Fruit fly (Drosophila melanogaster): ENCODE data around the gene CG10877.
A peak's percentile ranks its signal among the peaks of the same experiment; 100 is the strongest.

CG10877 gene

DNA sequence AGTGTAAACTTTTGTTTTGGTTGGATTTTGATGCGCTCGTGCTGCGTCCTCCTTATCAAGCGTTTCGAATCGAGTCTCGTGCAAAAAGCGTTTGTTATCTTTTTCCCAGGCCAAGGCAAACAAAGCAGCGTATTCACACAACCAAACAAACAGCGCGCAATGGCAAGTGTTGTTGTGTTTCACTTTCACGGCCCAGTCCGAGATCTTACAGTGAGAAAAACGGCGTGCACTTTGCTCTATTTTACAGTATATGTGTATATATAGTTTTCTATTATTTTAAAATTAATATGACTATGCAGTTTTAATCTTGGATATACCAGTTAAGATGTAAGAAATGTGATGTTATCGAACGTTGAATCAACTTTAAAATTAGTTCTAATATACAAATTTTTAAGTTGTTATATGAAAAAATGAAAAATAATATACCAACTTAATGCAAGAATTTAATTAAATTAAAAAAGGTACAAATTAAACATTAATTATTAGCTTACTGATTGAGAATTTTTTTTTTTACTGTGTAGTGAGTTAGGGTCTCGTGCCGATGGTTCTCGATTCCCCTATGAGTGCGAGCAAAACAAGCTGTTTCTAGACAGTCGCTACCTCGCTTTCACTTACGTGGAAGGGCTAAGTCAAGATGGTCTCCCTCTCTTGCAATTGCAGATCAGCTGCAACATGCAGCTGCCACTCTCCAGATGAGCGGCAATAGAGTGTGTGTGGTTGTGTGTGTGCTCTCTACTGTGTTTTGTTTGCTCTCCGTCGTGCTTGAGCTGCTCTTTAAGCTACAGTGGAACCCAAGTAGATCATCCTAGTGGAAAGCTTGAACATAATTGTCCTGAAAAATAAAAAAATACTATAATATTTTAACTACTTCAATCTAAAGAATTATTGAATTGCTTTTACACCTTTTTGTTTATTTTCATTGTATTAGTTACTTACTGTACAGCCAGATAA is 30.6 kb upstream of the CG10877 start (continued):
- TF ChIP-seq Trl (optimal IDR thresholded peaks at IDR 0.05): peak in 1 of 2 experiments; percentile 74
- TF ChIP-seq Trl (GFP tag; optimal IDR thresholded peaks at IDR 0.05): no peak
- peak; percentile 55 for TF ChIP-seq CG2120 (GFP tag; optimal IDR thresholded peaks at IDR 0.05)
- TF ChIP-seq eve (GFP tag; optimal IDR thresholded peaks at IDR 0.05): no peak
- TF ChIP-seq C15 (GFP tag; IDR thresholded peaks at IDR 0.05): no peak
- peak; percentile 86 for TF ChIP-seq CG1602 (GFP tag; optimal IDR thresholded peaks at IDR 0.05)
- TF ChIP-seq bsh (GFP tag; optimal IDR thresholded peaks at IDR 0.05): peak; percentile 79 to 95
- TF ChIP-seq ranshi (GFP tag; IDR thresholded peaks at IDR 0.05): peak; percentile 73
- peak; percentile 82 for TF ChIP-seq CG12104 (GFP tag; optimal IDR thresholded peaks at IDR 0.05)
- TF ChIP-seq D (optimal IDR thresholded peaks at IDR 0.05): no peak
- TF ChIP-seq D (GFP tag; optimal IDR thresholded peaks at IDR 0.05): peak; percentile 95
- TF ChIP-seq Jarid2 (GFP tag; optimal IDR thresholded peaks at IDR 0.05): peak; percentile 67
- TF ChIP-seq CG5953 (GFP tag; IDR thresholded peaks at IDR 0.05): 0 out of 2 replicates have a peak, but pooled peaks have one; percentile 16
- TF ChIP-seq CG10431 (GFP tag; optimal IDR thresholded peaks at IDR 0.05): peak; percentile 74
- TF ChIP-seq tll (GFP tag; optimal IDR thresholded peaks at IDR 0.05): peak in 1 of 2 experiments; percentile 81
- TF ChIP-seq CG1792 (GFP tag; optimal IDR thresholded peaks at IDR 0.05): peak; percentile 6
- no peak for TF ChIP-seq CG17912 (GFP tag; optimal IDR thresholded peaks at IDR 0.05)
- peak; percentile 29 for TF ChIP-seq Sry-β (GFP tag; optimal IDR thresholded peaks at IDR 0.05)
- peak; percentile 81 for TF ChIP-seq CG18476 (GFP tag; optimal IDR thresholded peaks at IDR 0.05)
- TF ChIP-seq mam (GFP tag; optimal IDR thresholded peaks at IDR 0.05): no peak
- peak; percentile 3 for TF ChIP-seq pnt (GFP tag; optimal IDR thresholded peaks at IDR 0.05)
- no peak for TF ChIP-seq Bdp1 (GFP tag; optimal IDR thresholded peaks at IDR 0.05)
- TF ChIP-seq ATbp (GFP tag; optimal IDR thresholded peaks at IDR 0.05): peak; percentile 91
- no peak; the same call in 1 of the 2 replicates for TF ChIP-seq Gsc (GFP tag; IDR thresholded peaks at IDR 0.05)
- peak; percentile 68 for TF ChIP-seq CG4360 (GFP tag; IDR thresholded peaks at IDR 0.05)
- TF ChIP-seq kah (GFP tag; optimal IDR thresholded peaks at IDR 0.05): peak; percentile 80
- no peak for TF ChIP-seq Myb (GFP tag; optimal IDR thresholded peaks at IDR 0.05)
- TF ChIP-seq so (GFP tag; IDR thresholded peaks at IDR 0.05): peak; percentile 52; the same call in 1 of the 3 replicates
- TF ChIP-seq Oaz (GFP tag; IDR thresholded peaks at IDR 0.05): peak; percentile 42; the same call in 1 of the 2 replicates
- no peak for TF ChIP-seq CG31365 (tag; optimal IDR thresholded peaks at IDR 0.05)
- peak; percentile 86 for TF ChIP-seq CG1233 (GFP tag; optimal IDR thresholded peaks at IDR 0.05)
- no peak for TF ChIP-seq vfl (GFP tag; optimal IDR thresholded peaks at IDR 0.05)
- TF ChIP-seq Drgx (GFP tag; IDR thresholded peaks at IDR 0.05): peak; percentile 82
- peak; percentile 55 for TF ChIP-seq ara (GFP tag; IDR thresholded peaks at IDR 0.05)
- TF ChIP-seq unpg (GFP tag; optimal IDR thresholded peaks at IDR 0.05): peak; percentile 94
- no peak for TF ChIP-seq mirr (GFP tag; optimal IDR thresholded peaks at IDR 0.05)
- TF ChIP-seq CG10654 (GFP tag; optimal IDR thresholded peaks at IDR 0.05): peak; percentile 81
- TF ChIP-seq CG11247 (GFP tag; IDR thresholded peaks at IDR 0.05): peak; percentile 23
- peak; percentile 61 for TF ChIP-seq CG3847 (GFP tag; IDR thresholded peaks at IDR 0.05)
- peak; percentile 95 for TF ChIP-seq CG7556 (GFP tag; optimal IDR thresholded peaks at IDR 0.05)
- no peak for TF ChIP-seq CG8478 (optimal IDR thresholded peaks at IDR 0.05)
- TF ChIP-seq h (optimal IDR thresholded peaks at IDR 0.05): no peak
- TF ChIP-seq CG16863 (GFP tag; optimal IDR thresholded peaks at IDR 0.05): no peak
- peak; percentile 91 for TF ChIP-seq salm (tag; optimal IDR thresholded peaks at IDR 0.05)
- TF ChIP-seq H2.0 (GFP tag; IDR thresholded peaks at IDR 0.05): peak; percentile 54
- TF ChIP-seq Aef1 (GFP tag; IDR thresholded peaks at IDR 0.05): peak; percentile 74
- peak; percentile 27 for TF ChIP-seq Side (GFP tag; optimal IDR thresholded peaks at IDR 0.05)
- peak; percentile 84 for TF ChIP-seq Usf (GFP tag; optimal IDR thresholded peaks at IDR 0.05)
- no peak for TF ChIP-seq hb (GFP tag; IDR thresholded peaks at IDR 0.05; ENCODE audit: partially characterized antibody)
- peak; percentile 75 for TF ChIP-seq sisA (GFP tag; IDR thresholded peaks at IDR 0.05)
